Fruit fly (Drosophila melanogaster): ENCODE measurements around the gene VAChT.

Gene VAChT

DNA sequence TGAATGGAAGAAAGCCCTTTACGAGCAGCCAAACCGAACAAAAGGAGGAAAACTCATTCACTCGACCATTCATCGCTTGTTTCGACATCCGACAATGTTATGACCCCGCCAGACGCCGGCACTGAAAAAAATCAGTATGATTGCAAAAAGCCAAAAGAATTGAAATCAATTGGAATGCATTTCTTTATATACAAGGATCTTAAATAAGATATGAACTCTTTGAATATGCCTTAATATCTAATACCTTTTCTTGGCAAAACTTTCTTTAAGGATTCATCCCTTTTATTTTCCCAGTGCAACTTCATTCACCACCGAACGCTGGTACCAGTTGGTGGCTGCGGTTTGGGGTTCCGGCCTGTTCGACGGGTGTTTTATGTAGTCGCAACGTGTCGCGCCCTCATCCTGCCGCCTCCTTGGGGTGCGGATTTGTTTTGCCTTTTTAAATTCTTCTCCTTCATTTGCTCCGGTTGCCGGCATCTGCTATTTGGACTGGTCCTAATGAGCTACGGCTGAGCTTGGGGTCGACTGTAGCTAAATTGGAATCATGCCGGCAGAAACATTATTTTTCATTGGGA lies 14.6 kb downstream of the VAChT start (continued):
- peak; percentile 73 for TF ChIP-seq Chrac-16 (GFP tag; optimal IDR thresholded peaks at IDR 0.05)
- TF ChIP-seq CG10366 (GFP tag; IDR thresholded peaks at IDR 0.05) = peak; percentile 84
- TF ChIP-seq zfh1 (GFP tag; IDR thresholded peaks at IDR 0.05) = peak; percentile 89
- TF ChIP-seq da (GFP tag; optimal IDR thresholded peaks at IDR 0.05) = peak; percentile 63
- no peak for TF ChIP-seq h (optimal IDR thresholded peaks at IDR 0.05)
- TF ChIP-seq CG31365 (tag; optimal IDR thresholded peaks at IDR 0.05) = peak; percentile 75
- peak; percentile 47 for TF ChIP-seq CG12236 (GFP tag; optimal IDR thresholded peaks at IDR 0.05)
- TF ChIP-seq cg (GFP tag; optimal IDR thresholded peaks at IDR 0.05) = no peak
- TF ChIP-seq CG12299 (tag; optimal IDR thresholded peaks at IDR 0.05) = peak; percentile 82
- TF ChIP-seq Oli (tag; optimal IDR thresholded peaks at IDR 0.05) = peak; percentile 82
- TF ChIP-seq Awh (GFP tag; IDR thresholded peaks at IDR 0.05) = peak; percentile 72
- TF ChIP-seq gem (tag; optimal IDR thresholded peaks at IDR 0.05) = peak; percentile 90
- TF ChIP-seq CG7928 (GFP tag; optimal IDR thresholded peaks at IDR 0.05) = peak; percentile 8
- TF ChIP-seq CG10274 (GFP tag; optimal IDR thresholded peaks at IDR 0.05) = peak; percentile 36
- peak in 1 of 3 experiments; percentile 63 for TF ChIP-seq lola (GFP tag; optimal IDR thresholded peaks at IDR 0.05)
- TF ChIP-seq CG31388 (GFP tag; optimal IDR thresholded peaks at IDR 0.05) = no peak
- TF ChIP-seq zf30C (GFP tag; optimal IDR thresholded peaks at IDR 0.05) = peak; percentile 82
- TF ChIP-seq CG5245 (GFP tag; optimal IDR thresholded peaks at IDR 0.05) = peak; percentile 67
- peak; percentile 78 for TF ChIP-seq ara (GFP tag; IDR thresholded peaks at IDR 0.05)
- TF ChIP-seq nau (GFP tag; optimal IDR thresholded peaks at IDR 0.05) = peak; percentile 78
- peak; percentile 75 for TF ChIP-seq schlank (tag; optimal IDR thresholded peaks at IDR 0.05)
- no peak for TF ChIP-seq mld (GFP tag; IDR thresholded peaks at IDR 0.05; ENCODE audit: partially characterized antibody)
- TF ChIP-seq jigr1 (GFP tag; IDR thresholded peaks at IDR 0.05) = 0 out of 3 replicates have a peak, but pooled peaks have one; percentile 33
- TF ChIP-seq gsb (GFP tag; IDR thresholded peaks at IDR 0.05) = 0 out of 2 replicates have a peak, but pooled peaks have one; percentile 50
- TF ChIP-seq ci (GFP tag; IDR thresholded peaks at IDR 0.05) = peak; percentile 92
- no peak for TF ChIP-seq fru (optimal IDR thresholded peaks at IDR 0.05)
- TF ChIP-seq CG30403 (GFP tag; optimal IDR thresholded peaks at IDR 0.05) = peak; percentile 87
- TF ChIP-seq dmrt99B (tag; optimal IDR thresholded peaks at IDR 0.05) = peak; percentile 92
- peak; percentile 88 for TF ChIP-seq Meics (GFP tag; optimal IDR thresholded peaks at IDR 0.05)
- TF ChIP-seq CG2116 (GFP tag; optimal IDR thresholded peaks at IDR 0.05) = peak; percentile 8
- peak; percentile 57 for TF ChIP-seq CG18764 (GFP tag; optimal IDR thresholded peaks at IDR 0.05)
- no peak for TF ChIP-seq Elba2 (GFP tag; optimal IDR thresholded peaks at IDR 0.05)
- peak; percentile 67 for TF ChIP-seq repo (GFP tag; optimal IDR thresholded peaks at IDR 0.05)
- TF ChIP-seq Dek (tag; optimal IDR thresholded peaks at IDR 0.05) = peak; percentile 89
- TF ChIP-seq CG6854 (GFP tag; optimal IDR thresholded peaks at IDR 0.05) = peak; percentile 86
- peak; percentile 50; the same call in 1 of the 2 replicates for TF ChIP-seq Doc2 (GFP tag; IDR thresholded peaks at IDR 0.05)
- TF ChIP-seq Sry-β (GFP tag; optimal IDR thresholded peaks at IDR 0.05) = no peak
- TF ChIP-seq az2 (GFP tag; optimal IDR thresholded peaks at IDR 0.05) = peak; percentile 76
- TF ChIP-seq CG18476 (GFP tag; optimal IDR thresholded peaks at IDR 0.05) = peak; percentile 84
- peak; percentile 86 for TF ChIP-seq CG6765 (GFP tag; optimal IDR thresholded peaks at IDR 0.05)
- TF ChIP-seq run (tag; optimal IDR thresholded peaks at IDR 0.05) = peak; percentile 87
- TF ChIP-seq slp2 (GFP tag; optimal IDR thresholded peaks at IDR 0.05) = peak; percentile 58
- TF ChIP-seq Sin3A (optimal IDR thresholded peaks at IDR 0.05) = no peak
- TF ChIP-seq CG6689 (GFP tag; IDR thresholded peaks at IDR 0.05) = peak; percentile 88
- TF ChIP-seq abd-A (tag; optimal IDR thresholded peaks at IDR 0.05) = peak; percentile 97
- peak; percentile 76 for TF ChIP-seq maf-S (GFP tag; optimal IDR thresholded peaks at IDR 0.05)
- TF ChIP-seq sug (tag; optimal IDR thresholded peaks at IDR 0.05) = peak; percentile 87
- TF ChIP-seq Xrp1 (GFP tag; IDR thresholded peaks at IDR 0.05) = peak; percentile 90
- peak; percentile 76 for TF ChIP-seq Bteb2 (GFP tag; optimal IDR thresholded peaks at IDR 0.05)
- peak; percentile 84 for TF ChIP-seq lmd (GFP tag; IDR thresholded peaks at IDR 0.05)
- peak; percentile 59 for TF ChIP-seq Myb (GFP tag; optimal IDR thresholded peaks at IDR 0.05)
- peak; percentile 81 for TF ChIP-seq CG7786 (GFP tag; optimal IDR thresholded peaks at IDR 0.05)

Data from whole organism, embryonic.